Worm (Caenorhabditis elegans) whole organism, L2 larva: ENCODE data around the gene R07E5.15.

ENCODE experiments used
- Y55F3AM.14 ChIP-seq: fragments of 200-800 bp; sonication (Bioruptor generic); optimal IDR thresholded peaks from 2 replicates; lab custom pipeline; 2018; ENCODE audit warnings: mild to moderate bottlenecking, missing genetic modification characterization, missing compliant biosample characterization
- ama-1 ChIP-seq: fragments of 150-350 bp; optimal IDR thresholded peaks from 2 replicates; lab custom pipeline; 2018; ENCODE audit warnings: inconsistent platforms
- mab-5 ChIP-seq: fragments of 150-350 bp; optimal IDR thresholded peaks from 2 replicates; lab custom pipeline; 2014; ENCODE audit warnings: missing biosample characterization, missing genetic modification characterization
- mdl-1 ChIP-seq, 2 experiments: fragments of 150-350 bp in 1 of 2; sonication (generic microtip) in 1 of 2; optimal IDR thresholded peaks; 2 replicates each; lab custom pipeline; 2017; ENCODE audit warnings: missing biosample characterization in 2 of 2, missing genetic modification characterization in 2 of 2
- nhr-12 ChIP-seq: fragments of 150-350 bp; optimal IDR thresholded peaks from 2 replicates; lab custom pipeline; 2014; ENCODE audit warnings: missing biosample characterization, missing genetic modification characterization
- nhr-77 ChIP-seq: fragments of 150-350 bp; optimal IDR thresholded peaks from 2 replicates; lab custom pipeline; 2014; ENCODE audit warnings: missing biosample characterization, missing genetic modification characterization
- peb-1 ChIP-seq: fragments of 150-350 bp; optimal IDR thresholded peaks from 2 replicates; lab custom pipeline; 2014; ENCODE audit warnings: missing biosample characterization, missing genetic modification characterization

DNA sequence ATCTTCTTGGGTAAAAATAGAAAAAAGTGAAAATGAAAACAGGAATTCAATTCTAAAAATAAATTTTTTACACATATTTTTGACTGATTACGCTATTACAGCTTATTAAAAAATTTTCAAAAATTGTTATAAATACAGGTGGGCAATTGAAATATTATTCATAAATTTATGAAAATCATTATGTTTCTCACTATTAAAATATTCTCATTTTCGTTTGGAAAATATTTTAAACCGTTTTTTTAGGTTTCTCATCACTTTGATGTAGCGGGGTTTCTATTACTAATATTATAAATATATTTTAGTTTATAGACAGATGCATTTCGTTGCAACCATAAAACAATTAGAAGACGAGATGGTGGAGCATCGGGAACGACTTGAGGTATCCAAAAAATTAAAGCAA is 4.1 kb upstream of the R07E5.15 start, which contains the start of gene R07E5.5:
- TF ChIP-seq nhr-12 (no peak), nhr-77 (tag; lab: Kevin White, UChicago) (no peak), peb-1 (no peak), Y55F3AM.14 (GFP tag; lab: Kevin White, UChicago) (no peak), ama-1 (no peak), mdl-1 (tag; optimal IDR thresholded peaks at IDR 0.05; lab: Kevin White, UChicago) (no peak), mab-5 (no peak)
